Worm (Caenorhabditis elegans) whole organism, L3 larva: ENCODE measurements around the gene F21C10.18.

ENCODE experiments used
- ZK546.5 ChIP-seq: sonication (generic microtip); optimal IDR thresholded peaks from 2 replicates; lab custom pipeline; 2017; ENCODE audit warnings: missing biosample characterization, missing genetic modification characterization
- daf-12 ChIP-seq: fragments of 150-350 bp; optimal IDR thresholded peaks from 2 replicates; lab custom pipeline; 2014; ENCODE audit warnings: missing biosample characterization, missing genetic modification reagents, missing genetic modification characterization
- elt-2 ChIP-seq: sonication (generic microtip); optimal IDR thresholded peaks from 2 replicates; lab custom pipeline; 2016; ENCODE audit warnings: missing genetic modification reagents, mild to moderate bottlenecking, missing genetic modification characterization, missing compliant biosample characterization
- elt-3 ChIP-seq, 3 experiments: fragments of 150-350 bp in 1 of 3; sonication (generic microtip) in 2 of 3; optimal IDR thresholded peaks; 2 replicates in 2 of 3; 4 replicates in 1 of 3; lab custom pipeline; 2014 to 2017; ENCODE audit warnings: missing biosample characterization in 3 of 3, missing genetic modification characterization in 3 of 3
- fos-1 ChIP-seq: fragments of 150-350 bp; optimal IDR thresholded peaks from 2 replicates; lab custom pipeline; 2014; ENCODE audit warnings: missing biosample characterization, missing genetic modification characterization
- jun-1 ChIP-seq: fragments of 150-350 bp; optimal IDR thresholded peaks from 2 replicates; lab custom pipeline; 2014; ENCODE audit warnings: missing biosample characterization, missing genetic modification reagents, missing genetic modification characterization
- lin-15B ChIP-seq: fragments of 150-350 bp; optimal IDR thresholded peaks from 2 replicates; lab custom pipeline; 2014; ENCODE audit warnings: missing biosample characterization, missing genetic modification characterization
- nhr-237 ChIP-seq: fragments of 150-350 bp; optimal IDR thresholded peaks from 2 replicates; lab custom pipeline; 2014; ENCODE audit warnings: missing biosample characterization, missing genetic modification characterization
- nhr-76 ChIP-seq: fragments of 150-350 bp; sonication (generic microtip); optimal IDR thresholded peaks from 5 replicates; lab custom pipeline; 2014; ENCODE audit warnings: missing biosample characterization, missing genetic modification characterization
- nhr-77 ChIP-seq: fragments of 150-350 bp; optimal IDR thresholded peaks from 2 replicates; lab custom pipeline; 2014; ENCODE audit warnings: missing biosample characterization, missing genetic modification characterization
- tbx-2 ChIP-seq: sonication (generic microtip); optimal IDR thresholded peaks from 2 replicates; lab custom pipeline; 2016; ENCODE audit warnings: mild to moderate bottlenecking, missing genetic modification characterization, missing compliant biosample characterization
- ztf-11 ChIP-seq: fragments of 150-350 bp; optimal IDR thresholded peaks from 2 replicates; lab custom pipeline; 2014; ENCODE audit warnings: missing biosample characterization, missing genetic modification characterization

DNA sequence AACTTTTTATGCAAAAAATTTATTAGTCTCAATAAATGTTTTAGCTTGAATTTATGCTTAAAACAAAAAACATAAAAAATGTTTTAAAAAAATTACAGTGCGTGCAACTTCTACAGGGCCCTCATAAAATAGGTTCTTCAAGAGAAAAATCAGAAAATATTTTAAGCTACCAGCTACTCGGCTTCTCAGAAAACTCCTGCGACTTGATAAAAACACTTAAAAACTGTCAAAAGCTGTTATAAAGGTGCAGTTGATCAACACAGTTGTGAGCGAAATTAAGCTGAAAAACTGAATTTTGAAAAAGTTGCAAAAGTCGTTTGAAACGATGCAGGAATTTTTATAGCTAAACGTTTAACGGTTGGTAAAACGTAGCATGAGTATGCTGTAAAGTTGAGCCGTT, 19.6 kb upstream of the F21C10.18 start:
- no peak for TF ChIP-seq lin-15B (tag; lab: Kevin White, UChicago)
- no peak for TF ChIP-seq ZK546.5
- no peak for TF ChIP-seq jun-1 (tag; lab: Kevin White, UChicago)
- no peak for TF ChIP-seq nhr-76 (tag; lab: Kevin White, UChicago)
- TF ChIP-seq fos-1 = no peak
- no peak for TF ChIP-seq tbx-2
- no peak for TF ChIP-seq ztf-11 (tag; lab: Kevin White, UChicago)
- TF ChIP-seq elt-2 (tag; lab: Kevin White, UChicago) = no peak
- no peak for TF ChIP-seq nhr-237
- no peak for TF ChIP-seq nhr-77
- no peak for TF ChIP-seq elt-3 (tag; optimal IDR thresholded peaks at IDR 0.05; lab: Kevin White, UChicago)
- no peak for TF ChIP-seq daf-12 (tag; lab: Kevin White, UChicago)
